Worm (Caenorhabditis elegans): ENCODE measurements around the gene clc-22.

DNA sequence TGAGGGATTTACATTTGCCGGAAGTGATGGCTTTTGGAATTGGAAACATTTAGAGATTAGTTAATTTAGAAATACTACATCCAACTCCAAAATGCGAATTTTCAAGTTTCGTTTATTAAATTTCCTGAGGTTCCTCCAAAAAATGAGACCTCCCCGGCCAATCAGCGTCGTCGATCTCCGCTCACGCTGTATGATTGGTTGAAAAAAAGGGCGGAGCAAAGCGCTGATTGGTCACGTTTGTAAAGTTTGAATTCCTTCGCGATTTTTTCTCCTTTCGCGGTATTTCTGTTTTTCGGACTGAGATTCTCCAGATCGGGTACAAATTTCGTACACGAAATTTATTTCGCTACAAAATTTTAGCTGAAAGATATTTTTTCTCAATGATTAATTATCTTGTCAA lies 48.5 kb downstream of the clc-22 start:
- TF ChIP-seq ZK546.5 (tag; optimal IDR thresholded peaks at IDR 0.05): no peak
- no peak for TF ChIP-seq lin-13 (GFP tag; optimal IDR thresholded peaks at IDR 0.05)
- no peak for TF ChIP-seq mdl-1 (tag; optimal IDR thresholded peaks at IDR 0.05)
- TF ChIP-seq Y55F3AM.14 (GFP tag; optimal IDR thresholded peaks at IDR 0.05): no peak
- no peak for TF ChIP-seq skn-1 (tag; optimal IDR thresholded peaks at IDR 0.05)
- TF ChIP-seq zag-1 (tag; optimal IDR thresholded peaks at IDR 0.05): no peak
